In the genomic region with DNA sequence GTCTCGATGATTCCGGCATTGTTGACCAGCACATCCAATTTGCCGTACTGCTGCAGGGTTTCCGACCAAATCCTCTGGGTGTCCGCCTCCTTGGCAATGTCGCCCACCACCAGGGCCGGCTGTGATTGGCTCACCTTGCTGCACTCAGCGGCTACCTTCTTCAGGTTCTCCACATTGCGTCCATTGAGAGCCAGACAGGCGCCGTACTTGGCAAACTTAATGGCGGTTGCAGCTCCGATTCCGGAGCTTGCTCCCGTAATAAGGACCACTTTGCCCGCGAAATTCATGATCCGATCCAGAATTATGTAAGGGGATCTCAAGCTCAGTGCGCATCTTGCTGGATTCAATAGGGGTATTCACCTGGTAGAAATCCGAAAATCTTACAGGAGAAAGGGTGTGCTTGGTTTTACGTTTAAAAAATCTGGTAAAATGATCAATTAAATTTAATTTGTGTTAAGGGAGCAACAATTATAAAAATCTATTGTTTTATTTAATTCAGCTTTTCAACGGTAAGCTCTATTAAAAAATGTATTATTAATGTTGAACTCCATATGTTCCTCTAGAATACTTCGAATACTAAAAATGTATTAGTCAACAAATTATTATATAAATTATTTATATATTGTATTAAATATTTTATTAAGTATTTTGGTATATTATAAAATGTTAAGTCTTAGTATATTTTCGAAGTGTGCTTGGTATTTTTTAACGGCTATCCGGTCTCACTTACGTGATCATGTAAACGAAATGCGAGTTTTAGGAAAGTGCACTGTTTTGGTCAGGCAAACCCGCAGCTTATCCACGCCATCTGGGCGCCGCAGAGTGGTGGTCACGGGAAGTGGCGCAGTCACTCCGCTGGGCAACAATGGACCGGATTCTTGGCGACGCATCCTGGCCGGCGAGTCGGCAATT, we compare ENCODE assay signal across 1 fruit fly cellular context.
TF ChIP-seq lines count a peak whose summit lies in the region.

A gene (minus strand): TSS at position 334 of the 912 bp plus-strand sequence.
A gene (plus strand): TSS at position 716 of the 912 bp plus-strand sequence.

TF ChIP-seq in whole organism, embryonic, 481 proteins besides CTCF, POLR2A, EP300 and RAD21 (continued from another document):
- TF ChIP-seq CG12744 (GFP tag; optimal IDR thresholded peaks at IDR 0.05; lab: Kevin White, UChicago) (no peak), CG6689 (GFP tag; IDR thresholded peaks at IDR 0.05; lab: Robert Waterston, UW) (peak; percentile 58; the same call in 1 of the 2 replicates), CG9215 (GFP tag; IDR thresholded peaks at IDR 0.05; lab: Robert Waterston, UW) (no peak), bbx (GFP tag; IDR thresholded peaks at IDR 0.05; lab: Robert Waterston, UW; ENCODE audit: partially characterized antibody) (no peak), Deaf1 (tag; optimal IDR thresholded peaks at IDR 0.05; lab: Kevin White, UChicago) (no peak), vnd (GFP tag; IDR thresholded peaks at IDR 0.05; lab: Robert Waterston, UW; ENCODE audit: partially characterized antibody) (no peak), ATbp (GFP tag; optimal IDR thresholded peaks at IDR 0.05; lab: Kevin White, UChicago) (no peak), CG1792 (GFP tag; optimal IDR thresholded peaks at IDR 0.05; lab: Kevin White, UChicago) (no peak), disco-r (GFP tag; optimal IDR thresholded peaks at IDR 0.05; lab: Kevin White, UChicago) (no peak), lilli (GFP tag; optimal IDR thresholded peaks at IDR 0.05; lab: Kevin White, UChicago) (peak; percentile 53), org-1 (GFP tag; optimal IDR thresholded peaks at IDR 0.05; lab: Kevin White, UChicago) (no peak), CG7963 (GFP tag; IDR thresholded peaks at IDR 0.05; lab: Robert Waterston, UW; ENCODE audit: partially characterized antibody) (no peak), CG31224 (GFP tag; IDR thresholded peaks at IDR 0.05; lab: Robert Waterston, UW) (no peak), scrt (GFP tag; optimal IDR thresholded peaks at IDR 0.05; lab: Kevin White, UChicago) (no peak), CG17328 (GFP tag; IDR thresholded peaks at IDR 0.05; lab: Robert Waterston, UW) (peak; percentile 64), Spps (tag; optimal IDR thresholded peaks at IDR 0.05; lab: Kevin White, UChicago) (peak; percentile 27), CG13775 (GFP tag; optimal IDR thresholded peaks at IDR 0.05; lab: Kevin White, UChicago) (peak; percentile 62), Awh (GFP tag; IDR thresholded peaks at IDR 0.05; lab: Robert Waterston, UW) (no peak), CG1603 (tag; optimal IDR thresholded peaks at IDR 0.05; lab: Kevin White, UChicago) (no peak), Xbp1 (GFP tag; optimal IDR thresholded peaks at IDR 0.05; lab: Kevin White, UChicago) (peak; percentile 72), sna (GFP tag; IDR thresholded peaks at IDR 0.05; lab: Robert Waterston, UW; ENCODE audit: partially characterized antibody) (0 out of 2 replicates have a peak, but pooled peaks have one; percentile 23), seq (GFP tag; IDR thresholded peaks at IDR 0.05; lab: Robert Waterston, UW) (no peak), Jarid2 (GFP tag; optimal IDR thresholded peaks at IDR 0.05; lab: Kevin White, UChicago) (no peak), tio (GFP tag; optimal IDR thresholded peaks at IDR 0.05; lab: Kevin White, UChicago) (no peak), nmo (GFP tag; optimal IDR thresholded peaks at IDR 0.05; lab: Kevin White, UChicago) (peak; percentile 56), Xrp1 (GFP tag; IDR thresholded peaks at IDR 0.05; lab: Robert Waterston, UW) (no peak), aop (GFP tag; IDR thresholded peaks at IDR 0.05; lab: Robert Waterston, UW) (no peak), B-H1 (GFP tag; IDR thresholded peaks at IDR 0.05; lab: Robert Waterston, UW) (0 out of 3 replicates have a peak, but pooled peaks have one; percentile 15), CG7786 (GFP tag; optimal IDR thresholded peaks at IDR 0.05; lab: Kevin White, UChicago) (peak; percentile 7), CG15514 (GFP tag; optimal IDR thresholded peaks at IDR 0.05; lab: Kevin White, UChicago) (peak; percentile 53), gro (GFP tag; optimal IDR thresholded peaks at IDR 0.05; lab: Kevin White, UChicago) (peak; percentile 11), CG6813 (GFP tag; optimal IDR thresholded peaks at IDR 0.05; lab: Kevin White, UChicago) (no peak), TFAM (GFP tag; optimal IDR thresholded peaks at IDR 0.05; lab: Kevin White, UChicago) (no peak), gcm (GFP tag; optimal IDR thresholded peaks at IDR 0.05; lab: Kevin White, UChicago) (peak; percentile 50), bigmax (GFP tag; optimal IDR thresholded peaks at IDR 0.05; lab: Kevin White, UChicago) (no peak), chm (GFP tag; IDR thresholded peaks at IDR 0.05; lab: Robert Waterston, UW) (peak; percentile 64), Max (GFP tag; optimal IDR thresholded peaks at IDR 0.05; lab: Kevin White, UChicago) (no peak), fd102C (GFP tag; optimal IDR thresholded peaks at IDR 0.05; lab: Kevin White, UChicago) (no peak), CG7372 (GFP tag; IDR thresholded peaks at IDR 0.05; lab: Robert Waterston, UW) (no peak), CG13424 (tag; optimal IDR thresholded peaks at IDR 0.05; lab: Kevin White, UChicago) (peak; percentile 53), GATAe (GFP tag; conservative IDR thresholded peaks at IDR 0.05; lab: Robert Waterston, UW) (no peak), unc-4 (GFP tag; IDR thresholded peaks at IDR 0.05; lab: Robert Waterston, UW; ENCODE audit: partially characterized antibody) (no peak), Taf1 (GFP tag; IDR thresholded peaks at IDR 0.05; lab: Robert Waterston, UW) (no peak), wor (GFP tag; IDR thresholded peaks at IDR 0.05; lab: Robert Waterston, UW) (no peak), CG15479 (GFP tag; optimal IDR thresholded peaks at IDR 0.05; lab: Kevin White, UChicago) (no peak), CG17186 (GFP tag; optimal IDR thresholded peaks at IDR 0.05; lab: Kevin White, UChicago) (no peak), Antp (GFP tag; optimal IDR thresholded peaks at IDR 0.05; lab: Kevin White, UChicago) (peak; percentile 9), tap (tag; optimal IDR thresholded peaks at IDR 0.05; lab: Kevin White, UChicago) (peak; percentile 54), Ada2b (GFP tag; IDR thresholded peaks at IDR 0.05; lab: Robert Waterston, UW) (0 out of 2 replicates have a peak, but pooled peaks have one; percentile 26), Doc2 (GFP tag; IDR thresholded peaks at IDR 0.05; lab: Robert Waterston, UW) (no peak), CG11560 (tag; IDR thresholded peaks at IDR 0.05; lab: Robert Waterston, UW) (no peak), CG30020 (tag; optimal IDR thresholded peaks at IDR 0.05; lab: Kevin White, UChicago) (peak; percentile 64), crol (GFP tag; IDR thresholded peaks at IDR 0.05; lab: Robert Waterston, UW) (no peak), CG17385 (GFP tag; optimal IDR thresholded peaks at IDR 0.05; lab: Kevin White, UChicago) (no peak), salm (tag; optimal IDR thresholded peaks at IDR 0.05; lab: Kevin White, UChicago) (no peak), CG1832 (GFP tag; optimal IDR thresholded peaks at IDR 0.05; lab: Kevin White, UChicago) (no peak), CG17912 (GFP tag; optimal IDR thresholded peaks at IDR 0.05; lab: Kevin White, UChicago) (no peak), Ets97D (GFP tag; optimal IDR thresholded peaks at IDR 0.05; lab: Kevin White, UChicago) (peak; percentile 14), ems (GFP tag; optimal IDR thresholded peaks at IDR 0.05; lab: Kevin White, UChicago) (no peak), CG30431 (GFP tag; optimal IDR thresholded peaks at IDR 0.05; lab: Kevin White, UChicago) (no peak), CG3163 (GFP tag; optimal IDR thresholded peaks at IDR 0.05; lab: Kevin White, UChicago) (no peak), lbe (GFP tag; optimal IDR thresholded peaks at IDR 0.05; lab: Kevin White, UChicago) (peak; percentile 22), pzg (GFP tag; optimal IDR thresholded peaks at IDR 0.05; lab: Kevin White, UChicago) (peak; percentile 15), hth (optimal IDR thresholded peaks at IDR 0.05; lab: Kevin White, UChicago) (no peak), CG34422 (GFP tag; IDR thresholded peaks at IDR 0.05; lab: Robert Waterston, UW) (0 out of 3 replicates have a peak, but pooled peaks have one; percentile 16), ewg (GFP tag; optimal IDR thresholded peaks at IDR 0.05; lab: Kevin White, UChicago) (peak; percentile 32), insv (GFP tag; optimal IDR thresholded peaks at IDR 0.05; lab: Kevin White, UChicago) (no peak), cas (GFP tag; IDR thresholded peaks at IDR 0.05; lab: Robert Waterston, UW) (no peak), gfzf (GFP tag; optimal IDR thresholded peaks at IDR 0.05; lab: Kevin White, UChicago) (peak; percentile 49), CG11093 (GFP tag; IDR thresholded peaks at IDR 0.05; lab: Robert Waterston, UW) (no peak), otp (GFP tag; IDR thresholded peaks at IDR 0.05; lab: Robert Waterston, UW) (no peak), kay (GFP tag; optimal IDR thresholded peaks at IDR 0.05; lab: Kevin White, UChicago) (no peak), CG3995 (GFP tag; optimal IDR thresholded peaks at IDR 0.05; lab: Kevin White, UChicago) (no peak), CG7357 (GFP tag; IDR thresholded peaks at IDR 0.05; lab: Robert Waterston, UW) (no peak), CG11723 (GFP tag; optimal IDR thresholded peaks at IDR 0.05; lab: Kevin White, UChicago) (no peak), odd (GFP tag; optimal IDR thresholded peaks at IDR 0.05; lab: Kevin White, UChicago) (no peak), fd96Cb (tag; optimal IDR thresholded peaks at IDR 0.05; lab: Kevin White, UChicago) (peak; percentile 35), Elba2 (GFP tag; optimal IDR thresholded peaks at IDR 0.05; lab: Kevin White, UChicago) (no peak), CG17568 (GFP tag; optimal IDR thresholded peaks at IDR 0.05; lab: Kevin White, UChicago) (no peak), rib (GFP tag; IDR thresholded peaks at IDR 0.05; lab: Robert Waterston, UW) (no peak), Gug (GFP tag; IDR thresholded peaks at IDR 0.05; lab: Robert Waterston, UW) (no peak), YL-1 (GFP tag; optimal IDR thresholded peaks at IDR 0.05; lab: Kevin White, UChicago) (peak; percentile 15), CG9609 (GFP tag; optimal IDR thresholded peaks at IDR 0.05; lab: Kevin White, UChicago) (peak; percentile 2)
